Worm (Caenorhabditis elegans) whole organism, L4 larva: ENCODE measurements around the gene srlf-3.
"Not testable (repeated sequence)": the region's sequence is repeated elsewhere in the genome, so short reads cannot be mapped to it uniquely, and the experiment has no call there.

ENCODE experiments used
- F26F4.8 ChIP-seq: fragments of 200-800 bp; sonication (Bioruptor generic); conservative IDR thresholded peaks from 2 replicates; pipeline ENCODE4 v1.3.6; 2022; ENCODE audit warnings: missing genetic modification characterization, missing compliant biosample characterization
- F44E2.7 ChIP-seq: fragments of 200-800 bp; sonication (Bioruptor generic); IDR thresholded peaks from 2 replicates; pipeline ENCODE4 v2.1.2; 2022; ENCODE audit warnings: missing genetic modification characterization, missing compliant biosample characterization
- R02D3.7 ChIP-seq: fragments of 150-350 bp; sonication (generic microtip); optimal IDR thresholded peaks from 3 replicates; lab custom pipeline; 2014; ENCODE audit warnings: missing biosample characterization, missing genetic modification characterization
- Y105C5A.15 ChIP-seq: fragments of 200-800 bp; sonication (Bioruptor generic); IDR thresholded peaks from 2 replicates; pipeline ENCODE4 v1.3.6; 2022; ENCODE audit warnings: missing genetic modification characterization, missing compliant biosample characterization
- Y48G9A.11 ChIP-seq: fragments of 200-800 bp; sonication (Bioruptor generic); IDR thresholded peaks from 2 replicates; pipeline ENCODE4 v1.3.6; 2022; ENCODE audit warnings: missing genetic modification reagents, missing genetic modification characterization, missing compliant biosample characterization
- ZK337.2 ChIP-seq: fragments of 200-800 bp; sonication (Bioruptor generic); IDR thresholded peaks from 2 replicates; pipeline ENCODE4 v1.3.6; 2022; ENCODE audit warnings: missing genetic modification reagents, missing genetic modification characterization, missing compliant biosample characterization
- ZK546.5 ChIP-seq, 2 experiments: sonication (generic microtip); optimal IDR thresholded peaks; 2 replicates each; lab custom pipeline; 2017; ENCODE audit warnings: missing biosample characterization in 2 of 2, missing genetic modification characterization in 2 of 2
- ceh-28 ChIP-seq: fragments of 150-350 bp; optimal IDR thresholded peaks from 2 replicates; lab custom pipeline; 2014; ENCODE audit warnings: missing biosample characterization, missing genetic modification reagents, missing genetic modification characterization
- ceh-32 ChIP-seq: sonication (generic microtip); optimal IDR thresholded peaks from 2 replicates; lab custom pipeline; 2016; ENCODE audit warnings: mild to moderate bottlenecking, missing genetic modification characterization, missing compliant biosample characterization; ENCODE audit not compliant: poor library complexity
- daf-12 ChIP-seq: fragments of 150-350 bp; optimal IDR thresholded peaks from 2 replicates; lab custom pipeline; 2014; ENCODE audit warnings: missing biosample characterization, missing genetic modification reagents, missing genetic modification characterization
- dmd-6 ChIP-seq: fragments of 200-800 bp; sonication (Bioruptor generic); IDR thresholded peaks from 2 replicates; pipeline ENCODE4 v1.3.6; 2022; ENCODE audit warnings: missing genetic modification reagents, missing genetic modification characterization, missing compliant biosample characterization
- hif-1 ChIP-seq, 2 experiments: sonication (generic microtip); optimal IDR thresholded peaks; 2 replicates each; lab custom pipeline; 2016 to 2017; ENCODE audit warnings: missing compliant biosample characterization in 2 of 2, missing genetic modification characterization in 2 of 2, missing genetic modification reagents in 2 of 2, missing genotype in 2 of 2, mild to moderate bottlenecking in 1 of 2
- hlh-30 ChIP-seq: sonication (generic microtip); optimal IDR thresholded peaks from 2 replicates; lab custom pipeline; 2017; ENCODE audit warnings: antibody characterized with exemption, mild to moderate bottlenecking, missing genetic modification characterization, missing compliant biosample characterization; ENCODE audit not compliant: insufficient read depth
- lim-7 ChIP-seq: fragments of 200-800 bp; sonication (Bioruptor generic); IDR thresholded peaks from 2 replicates; pipeline ENCODE4 v1.3.6; 2022; ENCODE audit warnings: missing genetic modification characterization, missing compliant biosample characterization
- lin-1 ChIP-seq: fragments of 200-800 bp; sonication (Bioruptor generic); IDR thresholded peaks from 2 replicates; pipeline ENCODE4 v1.3.6; 2022; ENCODE audit warnings: missing genetic modification reagents, missing genetic modification characterization, missing compliant biosample characterization
- lsy-2 ChIP-seq, 2 experiments: fragments of 150-350 bp in 1 of 2; sonication (generic microtip) in 1 of 2; optimal IDR thresholded peaks; 2 replicates each; lab custom pipeline; 2014 to 2017; ENCODE audit warnings: missing biosample characterization in 2 of 2, missing genetic modification characterization in 2 of 2
- madf-5 ChIP-seq, 2 experiments: fragments of 200-800 bp; sonication (Bioruptor generic); IDR thresholded peaks; 2 replicates each; pipeline ENCODE4 v1.3.6; 2022; ENCODE audit warnings: missing compliant biosample characterization in 2 of 2, missing genetic modification characterization in 2 of 2
- mdl-1 ChIP-seq, 2 experiments: fragments of 150-350 bp in 1 of 2; sonication (generic microtip) in 1 of 2; optimal IDR thresholded peaks; 2 replicates each; lab custom pipeline; 2014 to 2017; ENCODE audit warnings: missing biosample characterization in 2 of 2, missing genetic modification characterization in 2 of 2
- mdt-29 ChIP-seq: fragments of 200-800 bp; sonication (Bioruptor generic); IDR thresholded peaks from 2 replicates; pipeline ENCODE4 v1.3.6; 2022; ENCODE audit warnings: missing genetic modification reagents, missing genetic modification characterization, missing compliant biosample characterization
- mep-1 ChIP-seq: fragments of 150-350 bp; sonication (generic microtip); optimal IDR thresholded peaks from 3 replicates; lab custom pipeline; 2014; ENCODE audit warnings: missing biosample characterization, missing genetic modification characterization
- mxl-3 ChIP-seq: fragments of 200-800 bp; sonication (Bioruptor generic); optimal IDR thresholded peaks from 2 replicates; lab custom pipeline; 2018; ENCODE audit warnings: mild to moderate bottlenecking, missing genetic modification characterization, missing compliant biosample characterization
- nhr-28 ChIP-seq: fragments of 150-350 bp; optimal IDR thresholded peaks from 2 replicates; lab custom pipeline; 2014; ENCODE audit warnings: missing biosample characterization, missing genetic modification characterization
- nhr-41 ChIP-seq: fragments of 200-800 bp; sonication (Bioruptor generic); IDR thresholded peaks from 2 replicates; pipeline ENCODE4 v1.3.6; 2022; ENCODE audit warnings: missing genetic modification reagents, missing genetic modification characterization, missing compliant biosample characterization
- pha-4 ChIP-seq, 2 experiments: fragments of 150-350 bp in 1 of 2; fragments of 200-800 bp in 1 of 2; sonication (Bioruptor generic) in 1 of 2; IDR thresholded peaks in 1 of 2; optimal IDR thresholded peaks in 1 of 2; 2 replicates each; pipeline versions ENCODE4 v1.3.6 to Lab custom; 2014 to 2022; ENCODE audit warnings: missing genetic modification characterization in 2 of 2, missing genetic modification reagents in 2 of 2, missing biosample characterization in 1 of 2, missing compliant biosample characterization in 1 of 2
- pqm-1 ChIP-seq: sonication (generic microtip); optimal IDR thresholded peaks from 2 replicates; lab custom pipeline; 2017; ENCODE audit warnings: missing biosample characterization, missing genetic modification characterization
- snpc-1.2 ChIP-seq: fragments of 200-800 bp; sonication (Bioruptor generic); IDR thresholded peaks from 2 replicates; pipeline ENCODE4 v1.3.6; 2022; ENCODE audit warnings: missing genetic modification reagents, missing genetic modification characterization, missing compliant biosample characterization
- snpc-4 ChIP-seq: fragments of 150-350 bp; optimal IDR thresholded peaks from 2 replicates; lab custom pipeline; 2014; ENCODE audit warnings: missing biosample characterization, missing genetic modification characterization
- spr-3 ChIP-seq: fragments of 200-800 bp; sonication (Bioruptor generic); optimal IDR thresholded peaks from 2 replicates; lab custom pipeline; 2018; ENCODE audit warnings: mild to moderate bottlenecking, missing genetic modification characterization, missing compliant biosample characterization
- unc-130 ChIP-seq: sonication (generic microtip); optimal IDR thresholded peaks from 2 replicates; lab custom pipeline; 2016; ENCODE audit warnings: missing genetic modification reagents, missing genetic modification characterization, missing compliant biosample characterization
- vab-7 ChIP-seq: fragments of 200-800 bp; sonication (Bioruptor generic); IDR thresholded peaks from 2 replicates; pipeline ENCODE4 v1.3.6; 2022; ENCODE audit warnings: missing genetic modification reagents, missing genetic modification characterization, missing compliant biosample characterization
- ztf-11 ChIP-seq: fragments of 150-350 bp; optimal IDR thresholded peaks from 2 replicates; lab custom pipeline; 2014; ENCODE audit warnings: missing biosample characterization, missing genetic modification characterization

Gene srlf-3

DNA sequence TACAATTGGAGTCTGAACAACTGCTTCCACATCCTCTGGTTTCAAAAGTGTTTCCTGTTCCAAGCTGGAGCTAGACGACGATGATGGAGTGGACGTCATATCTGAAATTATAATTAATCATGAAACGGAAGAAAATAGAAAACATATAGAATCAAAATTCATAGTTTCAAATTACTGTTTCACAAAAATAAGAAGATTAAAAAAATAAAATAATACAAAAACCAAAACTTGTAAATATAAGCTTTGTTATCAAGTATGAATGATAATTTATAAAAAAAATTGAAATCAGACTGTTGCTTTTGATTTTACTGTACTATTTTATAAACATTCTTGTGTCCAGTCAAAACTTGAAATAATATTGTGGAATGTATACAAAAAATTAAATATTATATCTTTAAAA, 23.6 kb upstream of the srlf-3 start, which contains the start of gene str-176:
Gene str-176, minus strand, starts transcription at position 101 of the 400 bp plus-strand sequence.
- TF ChIP-seq nhr-41: no peak
- TF ChIP-seq mxl-3 (GFP tag; lab: Kevin White, UChicago): no peak
- no peak for TF ChIP-seq Y48G9A.11 (GFP tag; lab: Robert Waterston, UW)
- TF ChIP-seq F44E2.7 (GFP tag; lab: Robert Waterston, UW): no peak
- no peak for TF ChIP-seq ZK337.2
- TF ChIP-seq ceh-28: no peak
- TF ChIP-seq madf-5 (GFP tag; IDR thresholded peaks at IDR 0.05; lab: Robert Waterston, UW): no peak
- TF ChIP-seq mep-1 (tag; lab: Kevin White, UChicago): no peak
- no peak for TF ChIP-seq lsy-2 (tag; optimal IDR thresholded peaks at IDR 0.05; lab: Kevin White, UChicago)
- no peak for TF ChIP-seq daf-12 (tag; lab: Kevin White, UChicago)
- no peak for TF ChIP-seq pqm-1 (tag; lab: Kevin White, UChicago)

ce11 chrIV:8464187-8464586, 23.1 kb upstream of the srlf-3 start:
- TF ChIP-seq dmd-6 (GFP tag; lab: Robert Waterston, UW) (peak; percentile 19; the same call in 1 of the 2 replicates), hlh-30 (tag; lab: Kevin White, UChicago) (peak; percentile 22), ztf-11 (tag; lab: Kevin White, UChicago) (no peak), mdl-1 (tag; optimal IDR thresholded peaks at IDR 0.05; lab: Kevin White, UChicago) (peak in 1 of 2 experiments; percentile 63), nhr-28 (tag; lab: Kevin White, UChicago) (peak; percentile 40)

DNA sequence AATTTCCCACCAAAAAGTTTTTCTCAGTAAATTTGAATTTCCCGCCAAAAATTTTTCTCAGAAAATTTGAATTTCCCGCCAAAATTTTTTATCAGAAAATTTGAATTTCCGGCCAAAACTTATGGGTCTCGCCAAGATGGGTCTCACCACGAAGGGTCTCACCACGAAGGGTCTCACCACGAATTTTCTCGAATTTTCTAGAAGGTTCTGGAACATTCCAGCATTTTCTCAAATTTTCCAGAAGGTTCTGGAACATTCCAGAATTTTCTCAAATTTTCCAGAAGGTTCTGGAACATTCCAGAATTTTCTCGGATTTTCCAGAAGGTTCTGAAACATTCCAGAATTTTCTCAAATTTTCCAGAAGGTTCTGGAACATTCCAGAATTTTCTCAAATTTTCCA, 19.9 kb upstream of the srlf-3 start:
- 0 out of 2 replicates have a peak, but pooled peaks have one; percentile 27 for TF ChIP-seq snpc-1.2 (GFP tag; lab: Robert Waterston, UW)

- peak; percentile 79 for TF ChIP-seq mdt-29 (GFP tag; lab: Robert Waterston, UW)
- TF ChIP-seq Y105C5A.15 (GFP tag; lab: Robert Waterston, UW): peak; percentile 73; the same call in 1 of the 2 replicates
- TF ChIP-seq pha-4 (GFP tag; IDR thresholded peaks at IDR 0.05; lab: Robert Waterston, UW): 0 out of 2 replicates have a peak, but pooled peaks have one; percentile 6
- TF ChIP-seq pha-4 (tag; optimal IDR thresholded peaks at IDR 0.05; lab: Kevin White, UChicago): not testable (repeated sequence)
- 0 out of 2 replicates have a peak, but pooled peaks have one; percentile 7 for TF ChIP-seq F26F4.8 (GFP tag; lab: Robert Waterston, UW)
- TF ChIP-seq vab-7 (GFP tag; lab: Robert Waterston, UW): peak; percentile 46; the same call in 1 of the 2 replicates
- 0 out of 2 replicates have a peak, but pooled peaks have one; percentile 42 for TF ChIP-seq lim-7 (GFP tag; lab: Robert Waterston, UW)
- 0 out of 2 replicates have a peak, but pooled peaks have one; percentile 8 for TF ChIP-seq lin-1 (GFP tag; lab: Robert Waterston, UW)
Measured at ce11 chrIV:8468729-8469340, 18.4 kb upstream of the srlf-3 start.

ce11 chrIV:8472493-8472892, 14.8 kb upstream of the srlf-3 start, which contains the start of gene oat-1:
Gene oat-1 (minus strand): TSS chrIV:8472593.
- TF ChIP-seq nhr-28 (tag; lab: Kevin White, UChicago) (no peak), pha-4 (GFP tag; IDR thresholded peaks at IDR 0.05; lab: Robert Waterston, UW) (no peak), pha-4 (tag; optimal IDR thresholded peaks at IDR 0.05; lab: Kevin White, UChicago) (no peak), spr-3 (no peak), unc-130 (no peak), snpc-4 (tag; lab: Kevin White, UChicago) (no peak), ZK546.5 (tag; optimal IDR thresholded peaks at IDR 0.05; lab: Kevin White, UChicago) (no peak), mxl-3 (GFP tag; lab: Kevin White, UChicago) (no peak), R02D3.7 (tag; lab: Kevin White, UChicago) (no peak), ceh-32 (tag; lab: Kevin White, UChicago) (no peak), hif-1 (tag; optimal IDR thresholded peaks at IDR 0.05; lab: Kevin White, UChicago) (no peak)
